Worm (Caenorhabditis elegans) whole organism, L1 larva: ENCODE measurements around the gene C29E4.12.
A peak's percentile ranks its signal among the peaks of the same experiment; 100 is the strongest.

ENCODE experiments used
- C04F5.9 ChIP-seq: sonication (generic microtip); optimal IDR thresholded peaks from 2 replicates; lab custom pipeline; 2016; ENCODE audit warnings: missing genetic modification characterization, missing compliant biosample characterization
- C16A3.4 ChIP-seq: fragments of 150-350 bp; optimal IDR thresholded peaks from 2 replicates; lab custom pipeline; 2014; ENCODE audit warnings: missing biosample characterization, missing genetic modification characterization
- C34B4.2 ChIP-seq: sonication (generic microtip); optimal IDR thresholded peaks from 2 replicates; lab custom pipeline; 2017; ENCODE audit warnings: mild to moderate bottlenecking, missing genetic modification characterization, missing compliant biosample characterization
- F16B12.6 ChIP-seq: fragments of 150-350 bp; optimal IDR thresholded peaks from 2 replicates; lab custom pipeline; 2014; ENCODE audit warnings: missing biosample characterization, missing genetic modification characterization
- aha-1 ChIP-seq: fragments of 150-350 bp; optimal IDR thresholded peaks from 2 replicates; lab custom pipeline; 2014; ENCODE audit warnings: missing biosample characterization, missing genetic modification characterization
- alr-1 ChIP-seq: fragments of 200-800 bp; sonication (Bioruptor generic); optimal IDR thresholded peaks from 2 replicates; lab custom pipeline; 2018; ENCODE audit warnings: borderline replicate concordance, mild to moderate bottlenecking, missing genetic modification characterization, missing compliant biosample characterization
- aly-2 ChIP-seq: fragments of 150-350 bp; optimal IDR thresholded peaks from 2 replicates; lab custom pipeline; 2014; ENCODE audit warnings: missing biosample characterization, missing genetic modification characterization
- ama-1 ChIP-seq: fragments of 150-350 bp; optimal IDR thresholded peaks from 2 replicates; lab custom pipeline; 2014
- blmp-1 ChIP-seq: fragments of 150-350 bp; optimal IDR thresholded peaks from 2 replicates; lab custom pipeline; 2014; ENCODE audit warnings: missing biosample characterization, missing genetic modification characterization
- ceh-82 ChIP-seq, 3 experiments: fragments of 150-350 bp in 1 of 3; sonication (generic microtip) in 2 of 3; optimal IDR thresholded peaks; 2 replicates each; lab custom pipeline; 2014 to 2017; ENCODE audit warnings: missing biosample characterization in 3 of 3, missing genetic modification characterization in 3 of 3
- ceh-88 ChIP-seq: fragments of 200-800 bp; sonication (Bioruptor generic); IDR thresholded peaks from 2 replicates; pipeline ENCODE4 v1.3.6; 2022; ENCODE audit warnings: missing genetic modification characterization, missing compliant biosample characterization
- ceh-90 ChIP-seq: sonication (generic microtip); optimal IDR thresholded peaks from 2 replicates; lab custom pipeline; 2016; ENCODE audit warnings: missing genetic modification characterization, missing compliant biosample characterization
- dpl-1 ChIP-seq, 3 experiments: fragments of 150-350 bp in 2 of 3; sonication (generic microtip) in 1 of 3; optimal IDR thresholded peaks; 2 replicates each; lab custom pipeline; 2014 to 2017; ENCODE audit warnings: missing biosample characterization in 3 of 3, missing genetic modification characterization in 3 of 3, missing genetic modification reagents in 3 of 3
- dsc-1 ChIP-seq: sonication (generic microtip); optimal IDR thresholded peaks from 2 replicates; lab custom pipeline; 2016; ENCODE audit warnings: mild to moderate bottlenecking, missing genetic modification characterization, missing compliant biosample characterization
- efl-1 ChIP-seq, 4 experiments: fragments of 150-350 bp; optimal IDR thresholded peaks in 3 of 4; peaks in 1 of 4; 1 replicate in 1 of 4; 2 replicates in 3 of 4; lab custom pipeline; 2014; ENCODE audit warnings: missing biosample characterization in 2 of 4, missing genetic modification characterization in 2 of 4, missing genetic modification reagents in 2 of 4
- egl-13 ChIP-seq: sonication (generic microtip); optimal IDR thresholded peaks from 2 replicates; lab custom pipeline; 2016; ENCODE audit warnings: missing genotype, missing genetic modification reagents, missing genetic modification characterization, missing compliant biosample characterization
- egl-27 ChIP-seq, 2 experiments: fragments of 150-350 bp in 1 of 2; sonication (generic microtip); optimal IDR thresholded peaks; 3 replicates each; lab custom pipeline; 2017 to 2018; ENCODE audit warnings: missing biosample characterization in 2 of 2, missing genetic modification characterization in 2 of 2, missing genetic modification reagents in 2 of 2
- elt-2 ChIP-seq: sonication (generic microtip); optimal IDR thresholded peaks from 2 replicates; lab custom pipeline; 2016; ENCODE audit warnings: missing genetic modification characterization, mild to moderate bottlenecking, inconsistent platforms, missing compliant biosample characterization, missing genetic modification reagents
- ets-5 ChIP-seq: fragments of 200-800 bp; sonication (Bioruptor generic); IDR thresholded peaks from 2 replicates; pipeline ENCODE4 v1.3.6; 2022; ENCODE audit warnings: missing genetic modification characterization, missing compliant biosample characterization
- fos-1 ChIP-seq: fragments of 150-350 bp; optimal IDR thresholded peaks from 2 replicates; lab custom pipeline; 2014; ENCODE audit warnings: missing biosample characterization, missing genetic modification characterization
- grh-1 ChIP-seq: fragments of 200-800 bp; sonication (Bioruptor generic); IDR thresholded peaks from 2 replicates; pipeline ENCODE4 v1.3.6; 2022; ENCODE audit warnings: missing genetic modification reagents, missing genetic modification characterization, missing compliant biosample characterization
- hlh-4 ChIP-seq: sonication (generic microtip); optimal IDR thresholded peaks from 2 replicates; lab custom pipeline; 2016; ENCODE audit warnings: mild to moderate bottlenecking, missing genetic modification characterization, missing compliant biosample characterization
- irx-1 ChIP-seq: sonication (generic microtip); optimal IDR thresholded peaks from 2 replicates; lab custom pipeline; 2016; ENCODE audit warnings: missing genetic modification characterization, missing compliant biosample characterization
- lin-13 ChIP-seq: fragments of 150-350 bp; optimal IDR thresholded peaks from 2 replicates; lab custom pipeline; 2014; ENCODE audit warnings: missing biosample characterization, missing genetic modification reagents, missing genetic modification characterization
- lin-14 ChIP-seq: fragments of 200-800 bp; sonication (Bioruptor generic); optimal IDR thresholded peaks from 2 replicates; lab custom pipeline; 2018; ENCODE audit warnings: mild to moderate bottlenecking, missing genetic modification characterization, moderate library complexity, missing compliant biosample characterization
- lin-15B ChIP-seq: fragments of 150-350 bp; sonication (generic microtip); optimal IDR thresholded peaks from 3 replicates; lab custom pipeline; 2014; ENCODE audit warnings: missing biosample characterization, missing genetic modification characterization
- lin-35 ChIP-seq, 2 experiments: fragments of 150-350 bp; optimal IDR thresholded peaks; 2 replicates each; lab custom pipeline; 2014; ENCODE audit warnings: missing biosample characterization in 2 of 2, missing genetic modification characterization in 2 of 2, missing genetic modification reagents in 2 of 2
- lin-39 ChIP-seq: fragments of 150-350 bp; optimal IDR thresholded peaks from 2 replicates; lab custom pipeline; 2014; ENCODE audit warnings: missing biosample characterization, missing genetic modification reagents, missing genetic modification characterization
- lir-3 ChIP-seq: sonication (generic microtip); optimal IDR thresholded peaks from 2 replicates; lab custom pipeline; 2016; ENCODE audit warnings: mild to moderate bottlenecking, missing genetic modification characterization, moderate library complexity, missing compliant biosample characterization; ENCODE audit not compliant: poor library complexity
- lsy-2 ChIP-seq, 2 experiments: fragments of 150-350 bp; optimal IDR thresholded peaks; 2 replicates each; lab custom pipeline; 2014; ENCODE audit warnings: missing biosample characterization in 2 of 2, missing genetic modification characterization in 2 of 2
- mef-2 ChIP-seq: fragments of 150-350 bp; optimal IDR thresholded peaks from 2 replicates; lab custom pipeline; 2014; ENCODE audit warnings: missing biosample characterization, missing genetic modification characterization
- nhr-11 ChIP-seq: fragments of 150-350 bp; optimal IDR thresholded peaks from 2 replicates; lab custom pipeline; 2014; ENCODE audit warnings: missing biosample characterization, missing genetic modification characterization
- nhr-20 ChIP-seq: sonication (generic microtip); optimal IDR thresholded peaks from 2 replicates; lab custom pipeline; 2016; ENCODE audit warnings: mild to moderate bottlenecking, missing genetic modification characterization, missing compliant biosample characterization
- nhr-28 ChIP-seq: fragments of 150-350 bp; optimal IDR thresholded peaks from 2 replicates; lab custom pipeline; 2014; ENCODE audit warnings: missing biosample characterization, missing genetic modification characterization
- nhr-47 ChIP-seq: sonication (generic microtip); optimal IDR thresholded peaks from 2 replicates; lab custom pipeline; 2016; ENCODE audit warnings: mild to moderate bottlenecking, missing genetic modification characterization, moderate library complexity, missing compliant biosample characterization
- nhr-71 ChIP-seq: sonication (generic microtip); optimal IDR thresholded peaks from 2 replicates; lab custom pipeline; 2016; ENCODE audit warnings: mild to moderate bottlenecking, missing genetic modification characterization, moderate library complexity, missing compliant biosample characterization
- nhr-76 ChIP-seq: sonication (generic microtip); optimal IDR thresholded peaks from 2 replicates; lab custom pipeline; 2017; ENCODE audit warnings: missing biosample characterization, missing genetic modification characterization
- nhr-77 ChIP-seq: fragments of 150-350 bp; optimal IDR thresholded peaks from 2 replicates; lab custom pipeline; 2014; ENCODE audit warnings: missing biosample characterization, missing genetic modification characterization
- nhr-90 ChIP-seq: sonication (generic microtip); optimal IDR thresholded peaks from 2 replicates; lab custom pipeline; 2016; ENCODE audit warnings: mild to moderate bottlenecking, missing genetic modification characterization, missing compliant biosample characterization; ENCODE audit not compliant: poor library complexity
- rnt-1 ChIP-seq: sonication (generic microtip); optimal IDR thresholded peaks from 2 replicates; lab custom pipeline; 2016; ENCODE audit warnings: mild to moderate bottlenecking, missing genetic modification characterization, moderate library complexity, missing compliant biosample characterization
- snpc-4 ChIP-seq: fragments of 150-350 bp; optimal IDR thresholded peaks from 2 replicates; lab custom pipeline; 2014; ENCODE audit warnings: missing biosample characterization, missing genetic modification characterization
- snu-23 ChIP-seq: sonication (generic microtip); optimal IDR thresholded peaks from 2 replicates; lab custom pipeline; 2016; ENCODE audit warnings: missing genetic modification characterization, missing compliant biosample characterization
- sup-37 ChIP-seq: fragments of 200-800 bp; sonication (Bioruptor generic); optimal IDR thresholded peaks from 2 replicates; lab custom pipeline; 2018; ENCODE audit warnings: mild to moderate bottlenecking, missing genetic modification characterization, missing compliant biosample characterization
- swsn-7 ChIP-seq: sonication (generic microtip); optimal IDR thresholded peaks from 2 replicates; lab custom pipeline; 2016; ENCODE audit warnings: missing genetic modification characterization, missing compliant biosample characterization
- tlp-1 ChIP-seq: fragments of 150-350 bp; optimal IDR thresholded peaks from 2 replicates; lab custom pipeline; 2014; ENCODE audit warnings: missing biosample characterization, missing genetic modification characterization
- unc-130 ChIP-seq: fragments of 150-350 bp; optimal IDR thresholded peaks from 2 replicates; lab custom pipeline; 2017; ENCODE audit warnings: missing biosample characterization, missing genetic modification characterization, inconsistent platforms
- unc-30 ChIP-seq: sonication (generic microtip); optimal IDR thresholded peaks from 2 replicates; lab custom pipeline; 2017; ENCODE audit warnings: missing biosample characterization, missing genetic modification characterization
- unc-86 ChIP-seq: sonication (generic microtip); optimal IDR thresholded peaks from 2 replicates; lab custom pipeline; 2016; ENCODE audit warnings: missing genetic modification characterization, missing compliant biosample characterization
- zag-1 ChIP-seq: fragments of 150-350 bp; optimal IDR thresholded peaks from 2 replicates; lab custom pipeline; 2014; ENCODE audit warnings: missing biosample characterization, missing genetic modification characterization
- zip-4 ChIP-seq: fragments of 200-800 bp; sonication (Bioruptor generic); optimal IDR thresholded peaks from 2 replicates; lab custom pipeline; 2018; ENCODE audit warnings: mild to moderate bottlenecking, missing genetic modification characterization, moderate library complexity, missing compliant biosample characterization
- ztf-11 ChIP-seq, 2 experiments: sonication (generic microtip); optimal IDR thresholded peaks; 2 replicates each; lab custom pipeline; 2016 to 2017; ENCODE audit warnings: missing genetic modification characterization in 2 of 2, missing biosample characterization in 1 of 2, missing compliant biosample characterization in 1 of 2
- ztf-4 ChIP-seq: fragments of 150-350 bp; optimal IDR thresholded peaks from 2 replicates; lab custom pipeline; 2014; ENCODE audit warnings: missing biosample characterization, missing genetic modification characterization

Gene C29E4.12

ce11 chrIII:7891573-7892306, 49.2 kb upstream of the C29E4.12 start, which contains the start of the genes ZK688.5 and fahd-1 (continued):
- TF ChIP-seq lin-13 (GFP tag; lab: Kevin White, UChicago), result no peak
- no peak for TF ChIP-seq lin-39 (tag; lab: Kevin White, UChicago)
- no peak for TF ChIP-seq C04F5.9 (tag; lab: Kevin White, UChicago)
- peak; percentile 5 to 80 (median 47) for TF ChIP-seq ceh-82 (tag; optimal IDR thresholded peaks at IDR 0.05; lab: Kevin White, UChicago)
- TF ChIP-seq C34B4.2 (tag; lab: Kevin White, UChicago), result no peak
- no peak for TF ChIP-seq zag-1 (tag; lab: Kevin White, UChicago)
- peak; percentile 71 for TF ChIP-seq rnt-1 (tag; lab: Kevin White, UChicago)
- no peak for TF ChIP-seq hlh-4 (tag; lab: Kevin White, UChicago)
- no peak for TF ChIP-seq nhr-11 (tag; lab: Kevin White, UChicago)
- TF ChIP-seq nhr-47 (tag; lab: Kevin White, UChicago), result peak; percentile 70
- TF ChIP-seq elt-2 (tag; lab: Kevin White, UChicago), result peak; percentile 21
- TF ChIP-seq mef-2 (tag; lab: Kevin White, UChicago), result no peak
- no peak for TF ChIP-seq sup-37 (GFP tag; lab: Kevin White, UChicago)
- TF ChIP-seq alr-1 (tag; lab: Kevin White, UChicago), result no peak
- TF ChIP-seq tlp-1 (tag; lab: Kevin White, UChicago), result no peak
- TF ChIP-seq lsy-2 (tag; optimal IDR thresholded peaks at IDR 0.05; lab: Kevin White, UChicago), result peak; percentile 62 to 77
- TF ChIP-seq egl-27 (tag; optimal IDR thresholded peaks at IDR 0.05; lab: Kevin White, UChicago), result no peak
- TF ChIP-seq C16A3.4, result peak; percentile 60
- TF ChIP-seq unc-86 (tag; lab: Kevin White, UChicago), result peak; percentile 34
- no peak for TF ChIP-seq aha-1
- peak; percentile 39 for TF ChIP-seq dsc-1 (tag; lab: Kevin White, UChicago)
- no peak for TF ChIP-seq ztf-11 (tag; optimal IDR thresholded peaks at IDR 0.05; lab: Kevin White, UChicago)
- no peak for TF ChIP-seq grh-1 (GFP tag; lab: Robert Waterston, UW)
- peak; percentile 49 for TF ChIP-seq nhr-77 (tag; lab: Kevin White, UChicago)
- no peak for TF ChIP-seq lir-3 (tag; lab: Kevin White, UChicago)
- TF ChIP-seq nhr-90 (tag; lab: Kevin White, UChicago), result peak; percentile 49
- TF ChIP-seq egl-13 (tag; lab: Kevin White, UChicago), result no peak
- TF ChIP-seq blmp-1 (tag; lab: Kevin White, UChicago), result peak; percentile 92
- TF ChIP-seq aly-2 (tag; lab: Kevin White, UChicago), result no peak
- TF ChIP-seq ceh-90 (tag; lab: Kevin White, UChicago), result no peak
- TF ChIP-seq lin-15B (tag; lab: Kevin White, UChicago), result no peak
- peak; percentile 70 to 71 for TF ChIP-seq lin-35 (GFP tag; optimal IDR thresholded peaks at IDR 0.05; lab: Kevin White, UChicago)
- TF ChIP-seq fos-1 (tag; lab: Kevin White, UChicago), result no peak
- TF ChIP-seq unc-30, result no peak
- TF ChIP-seq unc-130, result no peak
- peak; percentile 51 for TF ChIP-seq snpc-4 (tag; lab: Kevin White, UChicago)
- no peak for TF ChIP-seq irx-1 (tag; lab: Kevin White, UChicago)
- TF ChIP-seq dpl-1 (GFP tag; optimal IDR thresholded peaks at IDR 0.05; lab: Kevin White, UChicago), result peak; percentile 43 to 50 (median 49)
- TF ChIP-seq nhr-28 (tag; lab: Kevin White, UChicago), result no peak
- no peak for TF ChIP-seq nhr-76 (tag; lab: Kevin White, UChicago)
- peak; percentile 72 for TF ChIP-seq nhr-20 (tag; lab: Kevin White, UChicago)
- TF ChIP-seq ets-5, result no peak
- TF ChIP-seq ama-1 (lab: Kevin White, UChicago), result no peak
- TF ChIP-seq lin-14, result peak; percentile 91
- peak; percentile 34 for TF ChIP-seq ztf-4 (tag; lab: Kevin White, UChicago)
- TF ChIP-seq swsn-7 (tag; lab: Kevin White, UChicago), result peak; percentile 76
- TF ChIP-seq F16B12.6, result peak; percentile 41
- TF ChIP-seq zip-4 (GFP tag; lab: Kevin White, UChicago), result no peak
- TF ChIP-seq nhr-71 (tag; lab: Kevin White, UChicago), result peak; percentile 83
- TF ChIP-seq snu-23 (GFP tag; lab: Kevin White, UChicago), result peak; percentile 81
- TF ChIP-seq efl-1 (optimal IDR thresholded peaks at IDR 0.05; lab: Kevin White, UChicago), result peak; percentile 72 to 77
- TF ChIP-seq efl-1 (GFP tag; optimal IDR thresholded peaks at IDR 0.05 in 1 of 2; lab: Kevin White, UChicago), result peak; percentile 27 to 94
- TF ChIP-seq ceh-88 (GFP tag; lab: Robert Waterston, UW), result no peak
